Fruit fly (Drosophila melanogaster) Kc167 (cell line): ENCODE results near the gene EMC4.

Experiments
- Myc ChIP-seq: fragments of >200 bp; optimal IDR thresholded peaks from 2 replicates; lab custom pipeline; 2017; ENCODE audit warnings: missing external identifiers
- Sin3A ChIP-seq: fragments of >200 bp; optimal IDR thresholded peaks from 2 replicates; lab custom pipeline; 2018; ENCODE audit warnings: missing external identifiers
- h ChIP-seq: fragments of >200 bp; optimal IDR thresholded peaks from 3 replicates; lab custom pipeline; 2018; ENCODE audit warnings: missing external identifiers
- insv ChIP-seq: fragments of >200 bp; optimal IDR thresholded peaks from 3 replicates; lab custom pipeline; 2018; ENCODE audit warnings: missing external identifiers
- psq ChIP-seq: fragments of >200 bp; optimal IDR thresholded peaks from 2 replicates; lab custom pipeline; 2017; ENCODE audit warnings: missing external identifiers
- ttk ChIP-seq: sonication (Bioruptor generic); optimal IDR thresholded peaks from 2 replicates; lab custom pipeline; 2017; ENCODE audit warnings: missing external identifiers

EMC4 gene

DNA sequence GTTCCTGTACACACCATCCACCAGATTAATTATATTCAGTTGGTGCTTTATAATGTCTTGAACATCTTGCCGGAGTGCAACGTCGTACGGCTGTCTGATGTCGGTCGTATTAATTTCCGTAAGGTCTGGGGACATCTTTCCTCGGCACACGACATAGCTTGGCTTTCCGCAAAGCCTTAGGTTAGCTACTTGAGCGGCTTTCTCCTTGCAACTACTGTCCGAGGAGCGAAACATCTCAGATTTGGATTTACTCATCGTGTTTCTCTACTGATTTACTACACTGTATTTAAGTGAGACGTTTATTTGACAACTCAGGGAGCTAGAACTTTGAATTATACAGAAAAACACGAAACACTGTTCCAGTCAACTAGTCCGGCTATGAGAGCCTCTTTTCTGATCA, 31.3 kb downstream of the EMC4 start, which contains the start of the genes CG11226 and CG45428:
CG11226 (plus strand) TSS at position 301 of the 400 bp plus-strand sequence.
CG45428 (minus strand) TSS at position 303 of the 400 bp plus-strand sequence.
- TF ChIP-seq Sin3A (lab: Kevin White, UChicago) (no peak), insv (lab: Kevin White, UChicago) (no peak), Myc (lab: Kevin White, UChicago) (no peak), psq (no peak), h (lab: Kevin White, UChicago) (no peak), ttk (no peak)

DNA sequence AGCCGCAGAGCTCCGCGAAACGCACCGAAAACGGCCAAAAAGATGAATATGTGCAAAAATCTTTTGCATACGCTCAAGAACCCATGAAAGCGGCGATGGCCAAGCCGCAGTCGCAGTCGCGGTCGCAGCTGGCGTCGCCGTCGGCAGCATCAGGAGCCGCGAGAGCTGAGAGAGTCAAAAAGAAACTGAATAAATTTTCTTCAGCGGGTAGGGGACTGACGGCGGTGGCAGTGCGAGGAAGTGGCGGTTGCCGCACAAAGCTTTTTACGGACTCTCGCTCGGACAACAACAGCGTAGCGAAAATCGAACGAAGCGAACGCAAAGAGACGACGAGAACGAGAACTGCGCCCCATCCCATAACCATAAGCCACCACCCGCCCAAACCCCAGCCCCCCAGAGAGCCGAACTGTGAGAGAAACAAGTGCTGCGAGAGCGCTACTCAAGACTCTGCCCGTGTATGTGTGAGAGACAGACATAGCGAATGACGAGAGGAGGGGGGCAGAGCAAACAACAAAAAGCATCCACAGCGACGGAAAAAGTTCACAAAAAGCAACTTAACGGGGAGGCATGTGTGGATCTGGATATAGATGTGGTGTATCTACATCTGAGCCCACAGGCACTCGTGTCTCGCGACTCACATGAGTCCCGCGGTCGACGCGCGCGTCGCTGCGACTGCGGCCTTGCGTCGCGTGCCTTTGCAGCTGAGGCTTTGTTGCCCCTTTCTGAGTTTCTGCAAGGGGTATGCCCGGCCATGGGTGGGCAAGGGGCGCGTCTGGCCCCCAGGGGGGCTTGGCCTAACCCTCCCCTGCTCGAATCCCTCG, 32.7 kb downstream of the EMC4 start, which contains the start of gene jim:
jim (minus strand) TSS at position 51 of the 821 bp plus-strand sequence.
- no peak for TF ChIP-seq insv (lab: Kevin White, UChicago)
- no peak for TF ChIP-seq Myc (lab: Kevin White, UChicago)
- no peak for TF ChIP-seq ttk
- no peak for TF ChIP-seq Sin3A (lab: Kevin White, UChicago)
- TF ChIP-seq psq, result no peak
- TF ChIP-seq h (lab: Kevin White, UChicago), result no peak

DNA sequence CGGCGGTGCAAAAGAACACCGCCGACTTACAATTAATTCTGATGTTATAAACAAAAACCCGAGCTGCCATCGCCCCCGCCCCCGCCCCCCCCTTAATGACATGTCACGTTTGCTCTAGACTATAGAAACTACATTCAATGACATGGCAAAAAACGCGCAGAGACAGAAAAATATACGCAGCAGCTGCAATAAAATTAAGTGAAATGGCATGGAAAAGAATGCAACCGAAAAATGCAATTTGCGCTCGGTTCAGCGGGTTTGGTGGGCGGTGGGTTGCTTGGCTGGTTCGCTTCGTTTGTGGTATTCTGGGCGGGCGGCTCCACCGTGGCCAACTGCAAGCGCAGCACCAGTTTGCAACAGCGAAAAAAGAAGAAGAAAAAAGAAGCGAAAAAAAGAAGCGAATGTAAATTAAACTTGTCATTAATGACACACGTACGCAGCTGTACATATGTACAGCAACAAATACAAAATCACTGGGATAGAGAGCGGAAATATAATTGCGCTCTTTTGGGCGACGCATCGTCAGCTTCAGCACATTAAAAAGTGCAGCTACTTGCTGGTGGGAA, 37.8 kb downstream of the EMC4 start:
- TF ChIP-seq h (lab: Kevin White, UChicago) (no peak), Myc (lab: Kevin White, UChicago) (no peak), insv (lab: Kevin White, UChicago) (no peak), ttk (no peak), psq (no peak), Sin3A (lab: Kevin White, UChicago) (no peak)

DNA sequence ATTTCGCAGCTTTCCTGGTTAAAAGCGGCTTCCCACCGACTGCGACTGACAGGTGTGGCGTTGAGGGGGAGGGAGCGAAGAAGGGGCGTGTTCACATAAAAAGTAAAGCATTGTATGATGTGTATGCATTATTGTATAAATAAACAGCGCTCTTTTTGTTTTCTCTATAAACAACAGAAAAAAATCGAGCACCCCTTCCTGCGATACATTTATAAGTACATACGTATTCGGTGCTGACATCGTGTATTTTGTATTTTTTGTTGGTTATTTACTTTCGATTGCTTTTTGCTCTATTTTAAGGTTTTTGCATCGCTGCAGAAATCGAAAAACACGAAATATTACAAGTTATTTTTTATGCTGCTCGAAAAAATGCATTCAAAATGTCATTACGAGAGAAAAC, 41.8 kb downstream of the EMC4 start:
- TF ChIP-seq Sin3A (lab: Kevin White, UChicago), result no peak
- TF ChIP-seq ttk, result no peak
- TF ChIP-seq insv (lab: Kevin White, UChicago), result no peak
- no peak for TF ChIP-seq Myc (lab: Kevin White, UChicago)
- TF ChIP-seq h (lab: Kevin White, UChicago), result no peak
- TF ChIP-seq psq, result no peak

DNA sequence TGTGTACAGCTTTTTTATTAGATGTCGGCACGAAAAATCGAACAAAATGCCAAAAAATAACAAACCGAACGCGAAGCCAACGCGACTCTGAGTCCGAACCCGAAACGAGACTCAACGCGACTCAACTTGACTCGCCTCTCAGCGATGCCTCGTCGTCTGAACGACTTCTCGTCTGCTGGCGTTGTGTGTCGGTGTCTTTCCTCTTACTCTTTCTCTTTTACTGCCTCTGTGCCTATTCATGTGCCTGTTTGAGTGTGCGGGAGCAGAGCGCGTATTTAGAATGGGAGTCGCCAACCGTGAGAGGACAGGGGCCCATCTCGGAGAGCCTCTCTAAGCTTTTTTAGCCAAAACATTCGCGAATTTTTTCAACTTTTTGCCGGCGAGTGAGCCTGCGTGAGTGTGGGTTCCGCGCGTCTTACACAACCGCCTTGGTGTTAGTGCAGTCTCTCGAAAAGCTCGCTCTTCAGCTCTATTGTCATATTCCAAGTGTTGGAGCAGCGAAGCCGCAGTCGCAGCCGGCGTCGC, 43.3 kb downstream of the EMC4 start:
- TF ChIP-seq h (lab: Kevin White, UChicago) (no peak), Myc (lab: Kevin White, UChicago) (no peak), ttk (no peak), Sin3A (lab: Kevin White, UChicago) (no peak), psq (no peak), insv (lab: Kevin White, UChicago) (no peak)

DNA sequence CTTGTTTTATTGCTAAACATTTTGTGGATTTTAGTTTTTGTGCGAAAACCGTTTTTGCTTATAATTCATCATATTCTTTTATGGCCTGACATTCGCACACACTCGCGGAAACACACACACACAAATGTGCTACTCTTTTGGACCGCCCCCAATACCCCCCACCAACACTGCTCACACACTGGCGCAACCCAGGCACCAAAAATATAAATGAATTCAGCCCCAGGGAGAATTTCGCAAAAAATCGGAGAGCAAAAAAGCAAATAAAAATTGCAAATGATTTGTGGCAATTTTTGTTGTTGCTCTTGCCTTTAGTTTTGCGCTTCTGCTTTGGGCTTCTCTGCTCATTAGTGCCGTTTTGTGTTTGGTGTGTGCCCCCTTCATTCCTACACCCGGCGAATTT, 44.8 kb downstream of the EMC4 start:
- TF ChIP-seq ttk, result no peak

DNA sequence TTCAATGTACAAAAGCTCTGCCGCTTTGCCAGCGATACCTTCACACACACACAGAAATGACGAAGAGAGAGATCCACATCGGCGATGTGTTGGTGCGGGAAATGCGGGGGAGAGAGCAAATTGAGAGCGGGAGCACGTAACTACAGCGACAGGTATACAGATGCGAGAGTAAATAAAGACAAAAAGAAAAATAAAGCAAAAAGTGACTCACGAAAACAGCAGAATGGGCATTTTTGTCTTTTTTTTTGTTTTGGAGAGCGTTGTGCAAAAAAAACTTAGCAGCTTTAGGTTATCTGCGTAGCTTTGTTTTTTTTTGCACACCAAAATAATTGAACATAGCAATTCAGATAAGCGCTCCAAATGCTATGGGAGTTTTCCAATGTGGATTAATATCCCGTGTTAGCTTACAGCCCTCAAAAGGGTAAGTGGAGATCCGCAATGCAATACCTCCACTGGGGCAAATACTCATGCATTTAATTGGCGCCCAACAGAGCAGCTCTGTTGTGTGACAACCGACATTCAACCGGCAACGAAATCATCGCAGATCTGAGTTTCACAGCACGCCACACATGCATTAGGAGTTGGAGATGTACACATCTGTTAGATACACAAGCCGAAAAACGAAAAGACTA, 45.4 kb downstream of the EMC4 start:
- no peak for TF ChIP-seq Myc (lab: Kevin White, UChicago)
- TF ChIP-seq h (lab: Kevin White, UChicago), result no peak
- no peak for TF ChIP-seq Sin3A (lab: Kevin White, UChicago)
- TF ChIP-seq insv (lab: Kevin White, UChicago), result no peak
- no peak for TF ChIP-seq ttk
- no peak for TF ChIP-seq psq

DNA sequence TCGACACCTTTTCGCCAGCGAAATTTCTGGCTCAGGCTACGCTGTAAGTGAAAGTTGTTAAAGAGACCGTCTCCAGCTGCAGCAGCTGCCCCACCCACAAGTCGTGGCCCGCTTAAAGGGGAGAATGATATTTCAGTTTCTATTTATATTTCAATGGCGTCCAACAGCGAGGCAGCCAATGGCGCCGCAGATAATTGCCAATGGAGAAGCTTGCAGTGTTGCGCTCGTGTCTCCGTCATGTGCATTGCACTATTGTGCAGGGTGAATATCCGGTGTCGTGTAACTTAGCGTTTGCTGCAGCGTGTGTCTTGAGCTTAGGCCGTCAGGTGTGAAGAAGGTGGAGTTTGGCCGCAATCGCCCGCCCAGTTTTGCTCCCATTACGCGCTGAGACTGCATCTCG, 46.7 kb downstream of the EMC4 start:
- no peak for TF ChIP-seq insv (lab: Kevin White, UChicago)
- no peak for TF ChIP-seq Sin3A (lab: Kevin White, UChicago)
- no peak for TF ChIP-seq psq
- TF ChIP-seq ttk, result no peak
- no peak for TF ChIP-seq h (lab: Kevin White, UChicago)
- TF ChIP-seq Myc (lab: Kevin White, UChicago), result no peak

DNA sequence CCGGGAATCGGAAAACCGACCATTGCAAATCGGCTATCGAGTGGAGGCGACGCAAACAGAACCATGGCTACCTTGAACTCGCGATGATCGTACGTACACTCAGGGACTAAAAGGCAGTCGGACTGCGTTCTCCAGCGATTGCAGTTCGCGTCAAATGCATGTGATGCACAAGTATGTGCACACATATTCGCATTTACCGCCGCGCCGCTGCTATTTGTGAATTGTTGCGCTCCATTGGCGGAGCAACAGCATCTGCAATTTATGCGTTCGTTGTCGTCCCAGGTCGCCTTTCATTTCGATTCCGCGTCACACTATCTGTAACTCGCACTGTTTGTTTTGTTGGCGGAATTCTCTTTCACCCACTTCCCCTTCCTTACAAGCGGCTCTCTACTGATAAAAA, 47.9 kb downstream of the EMC4 start:
- TF ChIP-seq insv (lab: Kevin White, UChicago) (no peak), h (lab: Kevin White, UChicago) (no peak)
